Worm (Caenorhabditis elegans): ENCODE data around the gene mig-10.

The mig-10 gene

DNA sequence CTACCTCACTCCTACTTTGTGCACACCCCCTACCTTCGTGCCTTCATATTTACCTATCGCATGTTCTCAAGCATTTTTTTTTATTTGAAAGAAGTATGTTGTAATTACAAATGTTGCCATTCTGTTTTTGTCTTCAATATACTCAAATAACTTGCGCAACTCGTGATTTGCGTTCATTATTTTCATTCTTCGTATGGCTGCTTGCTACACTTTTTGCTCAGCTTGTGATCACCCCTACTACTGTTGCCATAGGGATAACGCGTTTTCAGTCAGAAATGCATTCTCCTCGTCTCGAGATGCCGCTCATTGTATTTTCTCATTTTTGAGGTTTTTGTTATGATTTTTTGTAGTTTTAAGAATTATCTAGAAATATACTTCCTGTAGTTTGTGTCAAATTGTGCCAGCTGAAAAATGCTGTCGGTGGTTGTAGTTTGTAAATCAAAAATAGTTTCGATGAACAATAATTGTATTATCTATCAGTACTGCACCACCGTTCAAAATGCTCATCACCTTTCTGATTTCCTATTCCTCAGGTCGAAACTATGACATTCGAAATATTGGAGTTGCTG is 43.8 kb downstream of the mig-10 start, which contains the start of gene F10E9.1:
F10E9.1 (plus strand) TSS at position 519 of the 569 bp plus-strand sequence.
- no peak for TF ChIP-seq ztf-11 (tag; optimal IDR thresholded peaks at IDR 0.05)
- TF ChIP-seq pha-4 (tag; optimal IDR thresholded peaks at IDR 0.05): no peak
- no peak for TF ChIP-seq ceh-43 (GFP tag; optimal IDR thresholded peaks at IDR 0.05)
- TF ChIP-seq unc-120 (tag; optimal IDR thresholded peaks at IDR 0.05; ENCODE audit: poor library complexity, severe bottlenecking): no peak
- no peak for TF ChIP-seq ham-2 (GFP tag; optimal IDR thresholded peaks at IDR 0.05)

DNA sequence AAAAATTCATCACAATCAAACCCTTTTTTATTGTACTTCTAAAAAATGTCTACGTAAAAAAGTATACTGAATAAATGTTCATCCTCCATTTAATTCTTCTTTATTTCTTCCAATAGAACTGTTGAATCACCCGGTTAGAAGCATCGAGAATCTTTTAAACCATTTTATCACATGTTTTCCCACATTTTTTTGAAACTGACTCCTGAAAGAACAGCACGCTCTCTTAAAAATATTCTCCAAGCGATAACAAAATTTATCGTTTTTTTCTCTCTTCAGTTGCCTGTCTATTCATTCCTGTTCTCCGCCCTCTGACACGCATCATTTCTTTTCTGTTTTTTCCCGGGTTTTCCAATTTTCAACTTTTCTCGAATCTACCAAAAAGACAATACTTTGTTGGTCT is 45.5 kb downstream of the mig-10 start, which contains the start of gene F10E9.12:
F10E9.12 (plus strand) TSS at position 131 of the 400 bp plus-strand sequence.
- TF ChIP-seq hlh-1 (tag; optimal IDR thresholded peaks at IDR 0.05) (no peak), lin-13 (tag; optimal IDR thresholded peaks at IDR 0.05) (no peak), ces-1 (GFP tag; optimal IDR thresholded peaks at IDR 0.05) (no peak)

DNA sequence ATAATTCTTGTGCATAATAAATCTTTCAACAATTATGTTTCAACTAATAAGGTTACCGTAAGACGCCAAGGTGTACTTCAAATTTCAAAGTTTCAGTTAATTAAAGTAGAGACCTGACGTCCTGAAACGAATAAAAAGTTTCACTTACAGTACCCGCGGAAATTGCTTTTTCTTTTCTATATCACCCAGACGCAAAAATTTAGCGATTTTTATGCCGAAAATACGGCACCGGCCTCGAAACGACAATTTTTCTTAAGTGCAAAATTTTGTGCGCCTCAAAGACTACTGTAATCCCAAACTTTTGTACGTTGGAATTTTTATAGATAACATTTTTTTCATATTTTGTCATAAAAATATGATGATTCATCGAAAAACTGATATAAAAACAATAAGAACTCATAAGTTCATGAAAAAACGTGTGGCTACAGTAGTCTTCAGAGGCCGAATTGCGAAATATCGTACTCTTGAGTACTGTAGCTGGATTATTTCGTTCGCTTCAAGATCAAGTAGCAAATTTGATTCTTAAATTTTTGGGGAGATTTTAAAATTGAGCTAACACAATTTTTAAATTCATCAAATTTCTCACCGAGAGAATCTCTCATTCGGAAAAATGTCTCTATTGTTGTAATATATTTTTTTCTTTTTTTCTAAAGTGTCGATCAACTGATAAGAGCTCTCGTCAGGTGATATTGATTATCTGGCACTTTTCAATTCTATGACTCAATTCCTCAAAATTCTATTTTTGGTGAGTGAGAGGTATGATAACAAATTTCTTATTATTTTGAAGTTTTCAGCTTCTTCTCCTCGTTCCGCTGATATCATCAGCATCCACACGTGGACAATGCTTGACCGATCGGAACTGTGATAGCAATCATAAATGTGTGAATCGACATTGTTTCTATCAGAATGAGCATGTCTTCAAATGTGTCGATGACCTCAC is 46.9 kb downstream of the mig-10 start, which contains the start of gene ZC262.13:
ZC262.13 (plus strand) TSS at position 641 of the 940 bp plus-strand sequence.
- TF ChIP-seq tbx-8 (GFP tag; optimal IDR thresholded peaks at IDR 0.05) (no peak), elt-3 (tag; optimal IDR thresholded peaks at IDR 0.05) (no peak), hlh-1 (tag; optimal IDR thresholded peaks at IDR 0.05) (no peak), cnd-1 (tag; optimal IDR thresholded peaks at IDR 0.05) (no peak), lin-32 (GFP tag; optimal IDR thresholded peaks at IDR 0.05) (no peak)

DNA sequence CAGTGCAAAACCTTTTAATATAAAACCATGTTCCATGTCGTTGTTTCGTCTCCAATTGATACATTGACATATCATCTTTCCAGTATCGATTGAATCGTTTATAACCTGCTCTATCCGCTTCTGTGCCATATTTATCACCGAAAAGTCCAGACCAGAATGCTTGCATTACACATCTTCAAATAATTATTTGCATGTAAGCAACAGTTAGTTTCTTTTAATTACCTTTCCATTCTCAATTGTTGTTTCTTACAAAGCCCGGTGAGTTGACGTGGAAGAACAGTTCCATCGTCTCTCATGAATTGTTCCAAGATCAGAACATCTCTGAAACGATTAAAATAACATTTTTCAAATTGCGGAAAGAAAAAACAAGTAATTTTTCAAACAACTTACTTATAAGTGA is 52.3 kb downstream of the mig-10 start, which contains the start of gene iglr-2:
iglr-2 (minus strand) TSS at position 101 of the 400 bp plus-strand sequence.
- TF ChIP-seq tbx-8 (GFP tag; optimal IDR thresholded peaks at IDR 0.05) (no peak), mls-2 (tag; optimal IDR thresholded peaks at IDR 0.05) (no peak), mab-5 (tag; optimal IDR thresholded peaks at IDR 0.05) (no peak), cnd-1 (tag; optimal IDR thresholded peaks at IDR 0.05) (no peak), unc-39 (tag; optimal IDR thresholded peaks at IDR 0.05) (no peak), sem-2 (GFP tag; optimal IDR thresholded peaks at IDR 0.05) (no peak), nhr-2 (tag; optimal IDR thresholded peaks at IDR 0.05) (no peak), zip-8 (tag; optimal IDR thresholded peaks at IDR 0.05) (no peak), hlh-1 (tag; optimal IDR thresholded peaks at IDR 0.05) (no peak), ztf-11 (tag; optimal IDR thresholded peaks at IDR 0.05) (no peak), pha-4 (tag; optimal IDR thresholded peaks at IDR 0.05) (no peak), flh-1 (GFP tag; optimal IDR thresholded peaks at IDR 0.05) (no peak)

DNA sequence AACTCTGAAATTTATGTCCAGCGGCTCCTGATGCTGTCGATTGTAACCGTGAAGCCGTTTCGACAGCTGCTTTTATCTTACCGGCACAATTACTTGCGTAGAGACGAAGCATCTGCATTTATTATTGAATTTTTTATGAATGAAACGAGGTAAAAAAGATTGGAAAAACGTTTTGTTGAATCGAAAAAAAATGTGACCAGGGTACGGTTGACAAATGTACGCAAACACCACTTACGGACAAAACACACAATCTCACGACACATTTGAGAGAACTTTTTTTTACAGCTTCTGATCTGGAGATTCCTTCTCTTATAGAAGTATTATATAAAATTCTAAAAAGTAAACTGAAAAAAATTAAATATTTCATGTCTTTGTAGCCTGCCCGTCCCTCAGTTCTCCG is 52.9 kb downstream of the mig-10 start, which contains the start of the genes mrps-18A and ZC262.2:
mrps-18A (minus strand) TSS at position 141 of the 400 bp plus-strand sequence.
ZC262.2 (plus strand) TSS at position 284 of the 400 bp plus-strand sequence.
- TF ChIP-seq elt-3 (tag; optimal IDR thresholded peaks at IDR 0.05) (no peak), tbx-8 (GFP tag; optimal IDR thresholded peaks at IDR 0.05) (no peak), M03D4.4 (tag; optimal IDR thresholded peaks at IDR 0.05) (no peak), unc-120 (tag; optimal IDR thresholded peaks at IDR 0.05; ENCODE audit: poor library complexity, severe bottlenecking) (no peak), lin-13 (tag; optimal IDR thresholded peaks at IDR 0.05) (no peak), lsy-2 (tag; optimal IDR thresholded peaks at IDR 0.05) (peak; percentile 95), lin-32 (GFP tag; optimal IDR thresholded peaks at IDR 0.05) (no peak), ces-1 (GFP tag; optimal IDR thresholded peaks at IDR 0.05) (peak; percentile 4), nhr-2 (tag; optimal IDR thresholded peaks at IDR 0.05) (no peak), sem-2 (GFP tag; optimal IDR thresholded peaks at IDR 0.05) (no peak)

DNA sequence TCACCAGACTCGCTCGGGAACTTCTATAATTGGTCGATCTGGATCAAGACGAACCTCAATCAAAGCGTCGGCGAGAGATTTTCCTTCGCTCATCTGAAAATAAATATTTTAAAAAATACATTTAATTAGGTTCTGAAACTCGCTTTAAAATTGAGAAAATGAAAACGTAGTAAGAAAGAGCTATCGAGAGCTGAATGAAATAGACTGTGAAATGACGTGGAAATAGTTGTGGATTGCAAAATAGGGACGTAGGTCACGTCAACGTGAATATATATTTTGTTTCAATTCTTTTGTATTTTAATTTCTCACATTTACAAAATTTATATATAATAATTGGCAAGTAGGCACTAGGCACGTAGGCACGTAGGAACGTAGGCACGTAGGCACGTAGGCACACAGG is 55.5 kb downstream of the mig-10 start, which contains the start of gene ZC262.4:
ZC262.4 (minus strand) TSS at position 101 of the 400 bp plus-strand sequence.
- no peak for TF ChIP-seq ztf-11 (tag; optimal IDR thresholded peaks at IDR 0.05)
- TF ChIP-seq hlh-1 (tag; optimal IDR thresholded peaks at IDR 0.05): no peak
- TF ChIP-seq ces-1 (GFP tag; optimal IDR thresholded peaks at IDR 0.05): no peak
- TF ChIP-seq unc-39 (tag; optimal IDR thresholded peaks at IDR 0.05): no peak
- TF ChIP-seq elt-1 (tag; optimal IDR thresholded peaks at IDR 0.05; ENCODE audit: borderline replicate concordance, insufficient read depth): no peak
- no peak for TF ChIP-seq pha-4 (tag; optimal IDR thresholded peaks at IDR 0.05)
- no peak for TF ChIP-seq mls-2 (tag; optimal IDR thresholded peaks at IDR 0.05)
- TF ChIP-seq lsy-2 (tag; optimal IDR thresholded peaks at IDR 0.05): no peak
- TF ChIP-seq flh-1 (GFP tag; optimal IDR thresholded peaks at IDR 0.05): no peak
- TF ChIP-seq lin-13 (tag; optimal IDR thresholded peaks at IDR 0.05): no peak
- no peak for TF ChIP-seq sptf-1 (tag; optimal IDR thresholded peaks at IDR 0.05)
- TF ChIP-seq cnd-1 (tag; optimal IDR thresholded peaks at IDR 0.05): no peak
- TF ChIP-seq nhr-12 (tag; optimal IDR thresholded peaks at IDR 0.05): no peak
- TF ChIP-seq ceh-83 (GFP tag; optimal IDR thresholded peaks at IDR 0.05): no peak
- TF ChIP-seq drap-1 (GFP tag; optimal IDR thresholded peaks at IDR 0.05): no peak
- TF ChIP-seq nhr-2 (tag; optimal IDR thresholded peaks at IDR 0.05): no peak
- TF ChIP-seq snpc-4 (tag; optimal IDR thresholded peaks at IDR 0.05): no peak
- TF ChIP-seq nhr-28 (tag; optimal IDR thresholded peaks at IDR 0.05): no peak
